Worm (Caenorhabditis elegans) whole organism, L3 larva: ENCODE measurements around the gene JC8.7.

ENCODE experiments used
- ceh-28 ChIP-seq: fragments of 150-350 bp; optimal IDR thresholded peaks from 2 replicates; lab custom pipeline; 2014; ENCODE audit warnings: missing biosample characterization, missing genetic modification reagents, missing genetic modification characterization
- jun-1 ChIP-seq: fragments of 150-350 bp; optimal IDR thresholded peaks from 2 replicates; lab custom pipeline; 2014; ENCODE audit warnings: missing biosample characterization, missing genetic modification reagents, missing genetic modification characterization
- lin-15B ChIP-seq: fragments of 150-350 bp; optimal IDR thresholded peaks from 2 replicates; lab custom pipeline; 2014; ENCODE audit warnings: missing biosample characterization, missing genetic modification characterization
- nhr-23 ChIP-seq: fragments of 150-350 bp; optimal IDR thresholded peaks from 2 replicates; lab custom pipeline; 2014; ENCODE audit warnings: missing biosample characterization, missing genetic modification reagents, missing genetic modification characterization
- pqm-1 ChIP-seq: fragments of 150-350 bp; optimal IDR thresholded peaks from 2 replicates; lab custom pipeline; 2017; ENCODE audit warnings: missing biosample characterization, missing genetic modification characterization, inconsistent platforms
- skn-1 ChIP-seq: fragments of 150-350 bp; optimal IDR thresholded peaks from 2 replicates; lab custom pipeline; 2014; ENCODE audit warnings: missing biosample characterization, missing genetic modification characterization
- tbx-2 ChIP-seq: sonication (generic microtip); optimal IDR thresholded peaks from 2 replicates; lab custom pipeline; 2016; ENCODE audit warnings: mild to moderate bottlenecking, missing genetic modification characterization, missing compliant biosample characterization
- unc-39 ChIP-seq: sonication (generic microtip); optimal IDR thresholded peaks from 4 replicates; lab custom pipeline; 2017; ENCODE audit warnings: missing biosample characterization, missing genetic modification characterization
- unc-62 ChIP-seq: fragments of 150-350 bp; sonication (generic microtip); optimal IDR thresholded peaks from 4 replicates; lab custom pipeline; 2014; ENCODE audit warnings: missing biosample characterization, missing genetic modification reagents, missing genetic modification characterization
- ztf-11 ChIP-seq: fragments of 150-350 bp; optimal IDR thresholded peaks from 2 replicates; lab custom pipeline; 2014; ENCODE audit warnings: missing biosample characterization, missing genetic modification characterization

DNA sequence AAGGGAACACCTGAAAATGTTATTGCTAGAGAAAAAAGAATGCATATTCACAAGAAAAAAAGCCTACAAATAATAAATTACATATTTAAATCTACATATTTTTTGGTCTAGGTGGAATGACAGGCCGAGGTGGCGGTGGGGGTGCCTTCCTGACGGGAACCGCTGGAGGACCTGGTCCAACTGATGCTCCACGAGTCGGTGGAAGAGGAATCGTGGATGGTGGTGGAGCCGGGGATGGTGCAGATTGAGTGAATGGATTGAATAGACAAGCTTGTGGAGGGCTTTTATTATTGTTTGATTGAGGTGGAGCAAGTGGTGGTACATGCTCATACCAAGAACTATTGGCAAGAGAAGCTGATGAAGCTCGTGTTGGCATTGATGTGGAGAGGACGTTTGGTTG is 14.7 kb downstream of the JC8.7 start:
- no peak for TF ChIP-seq unc-39 (tag; lab: Kevin White, UChicago)
- TF ChIP-seq unc-62 (GFP tag; lab: Kevin White, UChicago), result no peak
- no peak for TF ChIP-seq ceh-28 (tag; lab: Kevin White, UChicago)
- TF ChIP-seq tbx-2, result no peak
- no peak for TF ChIP-seq pqm-1 (tag; lab: Kevin White, UChicago)
- no peak for TF ChIP-seq jun-1 (tag; lab: Kevin White, UChicago)
- no peak for TF ChIP-seq skn-1 (tag; lab: Kevin White, UChicago)
- no peak for TF ChIP-seq ztf-11 (tag; lab: Kevin White, UChicago)
- TF ChIP-seq nhr-23 (tag; lab: Kevin White, UChicago), result no peak
- TF ChIP-seq lin-15B (tag; lab: Kevin White, UChicago), result no peak
